Fruit fly (Drosophila melanogaster): ENCODE data around the gene CG32563.

DNA sequence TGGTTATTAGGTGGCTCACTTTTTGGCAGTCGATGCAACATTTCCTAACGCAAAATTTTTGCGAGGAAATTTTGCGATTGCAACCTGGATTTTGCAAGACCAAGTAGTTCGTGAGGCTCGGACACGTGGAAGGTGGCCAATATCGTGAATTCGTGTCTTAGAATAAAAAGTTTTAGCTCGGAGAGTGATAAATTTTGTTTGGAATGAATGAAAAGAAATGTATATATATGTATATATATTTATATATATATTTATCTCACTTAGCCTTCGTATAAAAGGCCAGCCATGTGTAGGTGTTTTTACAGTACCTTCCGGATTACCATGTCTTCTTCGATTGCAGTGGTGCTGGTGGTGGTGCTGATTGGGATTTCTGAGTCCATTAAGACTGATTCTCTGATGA is 3.8 kb downstream of the CG32563 start, which contains the start of gene CG18258:
- no peak for TF ChIP-seq CG9948 (tag; optimal IDR thresholded peaks at IDR 0.05)
- no peak for TF ChIP-seq CG17806 (tag; optimal IDR thresholded peaks at IDR 0.05)
- no peak for TF ChIP-seq Snoo (tag; optimal IDR thresholded peaks at IDR 0.05)
- TF ChIP-seq Ets98B (GFP tag; IDR thresholded peaks at IDR 0.05), result no peak
- no peak for TF ChIP-seq Pif1B (GFP tag; optimal IDR thresholded peaks at IDR 0.05)
- TF ChIP-seq CG10348 (GFP tag; IDR thresholded peaks at IDR 0.05), result no peak
- TF ChIP-seq CG8301 (tag; optimal IDR thresholded peaks at IDR 0.05), result no peak
- TF ChIP-seq CG8159 (tag; optimal IDR thresholded peaks at IDR 0.05), result no peak
